Worm (Caenorhabditis elegans) whole organism, young adult: ENCODE measurements around the gene mai-1.

ENCODE experiments used
- C17E4.6 ChIP-seq: fragments of 200-800 bp; sonication (Bioruptor generic); IDR thresholded peaks from 2 replicates; pipeline ENCODE4 v1.3.6; 2022; ENCODE audit warnings: missing genetic modification reagents, missing genetic modification characterization, missing compliant biosample characterization
- aptf-3 ChIP-seq: fragments of 200-800 bp; sonication (Bioruptor generic); IDR thresholded peaks from 2 replicates; pipeline ENCODE4 v1.3.6; 2022; ENCODE audit warnings: missing genetic modification characterization, missing compliant biosample characterization
- atf-7 ChIP-seq: sonication (generic microtip); optimal IDR thresholded peaks from 2 replicates; lab custom pipeline; 2017; ENCODE audit warnings: mild to moderate bottlenecking, missing genetic modification characterization, missing compliant biosample characterization
- ceh-100 ChIP-seq: fragments of 200-800 bp; sonication (Bioruptor generic); IDR thresholded peaks from 2 replicates; pipeline ENCODE4 v1.3.6; 2022; ENCODE audit warnings: missing genetic modification reagents, missing genetic modification characterization, missing compliant biosample characterization
- efl-1 ChIP-seq: fragments of 150-350 bp; optimal IDR thresholded peaks from 2 replicates; lab custom pipeline; 2014; ENCODE audit warnings: missing biosample characterization, missing genetic modification reagents, missing genetic modification characterization
- hrde-1 ChIP-seq: sonication (generic microtip); optimal IDR thresholded peaks from 2 replicates; lab custom pipeline; 2016; ENCODE audit warnings: missing genetic modification characterization, mild to moderate bottlenecking, missing compliant biosample characterization, moderate library complexity, missing genotype, missing genetic modification reagents, borderline replicate concordance
- lag-1 ChIP-seq: fragments of 200-800 bp; sonication (Bioruptor generic); IDR thresholded peaks from 2 replicates; pipeline ENCODE4 v1.3.6; 2022; ENCODE audit warnings: missing genetic modification reagents, missing genetic modification characterization, missing compliant biosample characterization
- let-526 ChIP-seq: fragments of 200-800 bp; sonication (Bioruptor generic); IDR thresholded peaks from 2 replicates; pipeline ENCODE4 v1.3.6; 2022; ENCODE audit warnings: missing genetic modification reagents, missing genetic modification characterization, missing compliant biosample characterization
- let-607 ChIP-seq, 2 experiments: fragments of 200-800 bp in 1 of 2; sonication (Bioruptor generic) in 1 of 2; sonication (generic microtip) in 1 of 2; optimal IDR thresholded peaks; 2 replicates each; lab custom pipeline; 2016 to 2018; ENCODE audit warnings: mild to moderate bottlenecking in 2 of 2, missing compliant biosample characterization in 2 of 2, missing genetic modification characterization in 2 of 2, moderate library complexity in 2 of 2, missing genotype in 1 of 2
- nfyb-1 ChIP-seq: fragments of 200-800 bp; sonication (Bioruptor generic); IDR thresholded peaks from 2 replicates; pipeline ENCODE4 v1.3.6; 2022; ENCODE audit warnings: missing genetic modification reagents, missing genetic modification characterization, missing compliant biosample characterization
- nhr-120 ChIP-seq: fragments of 200-800 bp; sonication (Bioruptor generic); IDR thresholded peaks from 2 replicates; pipeline ENCODE4 v1.3.6; 2022; ENCODE audit warnings: missing genetic modification characterization, missing compliant biosample characterization
- snpc-4 ChIP-seq, 5 experiments: fragments of 150-350 bp in 1 of 5; sonication (generic microtip) in 4 of 5; optimal IDR thresholded peaks; 2 replicates each; lab custom pipeline; 2014 to 2018; ENCODE audit warnings: missing genetic modification characterization in 5 of 5, missing biosample characterization in 3 of 5, antibody characterized with exemption in 2 of 5, mild to moderate bottlenecking in 2 of 5, missing compliant biosample characterization in 2 of 5, missing genotype in 2 of 5, moderate library complexity in 2 of 5, missing genetic modification reagents in 1 of 5
- unc-130 ChIP-seq: sonication (generic microtip); optimal IDR thresholded peaks from 2 replicates; lab custom pipeline; 2016; ENCODE audit warnings: missing genetic modification reagents, missing genetic modification characterization, missing compliant biosample characterization

ce11 chrX:3092460-3092859, 23.9 kb downstream of the mai-1 start:
- TF ChIP-seq unc-130 (GFP tag; lab: Kevin White, UChicago), result no peak
- no peak for TF ChIP-seq ceh-100 (GFP tag; lab: Robert Waterston, UW)
- no peak for TF ChIP-seq aptf-3
- TF ChIP-seq lag-1, result no peak
- TF ChIP-seq snpc-4 (GFP tag; optimal IDR thresholded peaks at IDR 0.05; lab: Kevin White, UChicago), result no peak
- no peak for TF ChIP-seq snpc-4 (tag; optimal IDR thresholded peaks at IDR 0.05; lab: Kevin White, UChicago)
- TF ChIP-seq hrde-1, result no peak
- TF ChIP-seq C17E4.6 (GFP tag; lab: Robert Waterston, UW), result no peak
- TF ChIP-seq let-526, result no peak
- TF ChIP-seq efl-1, result no peak
- no peak for TF ChIP-seq let-607 (tag; optimal IDR thresholded peaks at IDR 0.05; lab: Kevin White, UChicago)
- TF ChIP-seq atf-7 (tag; lab: Kevin White, UChicago), result no peak
- TF ChIP-seq nfyb-1, result no peak
- no peak for TF ChIP-seq nhr-120
